Worm (Caenorhabditis elegans): Measurements from ENCODE around the gene ifd-2.
A peak's percentile ranks its signal among the peaks of the same experiment; 100 is the strongest.

The ifd-2 gene

DNA sequence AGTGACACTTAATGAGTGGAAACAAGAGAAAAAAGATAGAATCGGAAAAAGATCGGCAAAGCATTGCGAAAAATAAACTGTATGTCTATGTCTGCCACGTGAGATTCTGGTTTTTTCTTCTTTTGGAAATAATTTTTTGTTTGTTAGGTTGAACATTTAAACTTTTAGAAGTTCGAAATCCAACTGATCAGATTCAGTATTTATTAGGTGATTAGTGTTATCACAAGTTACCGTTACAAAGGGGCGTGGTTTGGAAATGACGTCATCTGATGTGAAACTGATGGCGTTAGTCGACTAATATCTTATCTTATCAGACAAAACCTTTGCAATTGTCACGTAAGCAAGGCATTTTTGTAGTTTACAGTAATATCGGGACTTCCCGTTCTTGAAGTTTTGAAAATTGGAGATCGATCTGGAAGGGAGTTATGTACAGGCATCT lies 48.6 kb upstream of the ifd-2 start (continued):
- TF ChIP-seq K12H6.12 (tag; optimal IDR thresholded peaks at IDR 0.05) (no peak), ceh-58 (GFP tag; IDR thresholded peaks at IDR 0.05) (no peak), ztf-26 (tag; optimal IDR thresholded peaks at IDR 0.05) (peak; percentile 84), dox-1 (GFP tag; IDR thresholded peaks at IDR 0.05) (no peak), die-1 (tag; optimal IDR thresholded peaks at IDR 0.05) (peak; percentile 31)

ce11 chrX:863478-863877 lies 47.7 kb upstream of the ifd-2 start, which contains the start of gene cdo-1:
TSS of gene cdo-1 (minus strand) at chrX:863578.
- TF ChIP-seq rpc-1 (optimal IDR thresholded peaks at IDR 0.05), result no peak
- no peak for TF ChIP-seq rpc-1 (tag; optimal IDR thresholded peaks at IDR 0.05)
- no peak for TF ChIP-seq Y79H2A.3 (GFP tag; conservative IDR thresholded peaks at IDR 0.05)
- no peak for TF ChIP-seq lsl-1 (GFP tag; optimal IDR thresholded peaks at IDR 0.05)
- TF ChIP-seq him-1 (tag; optimal IDR thresholded peaks at IDR 0.05), result no peak
- no peak for TF ChIP-seq hsf-1 (GFP tag; IDR thresholded peaks at IDR 0.05)
- no peak for TF ChIP-seq nhr-80 (tag; optimal IDR thresholded peaks at IDR 0.05)
- TF ChIP-seq nhr-27 (tag; optimal IDR thresholded peaks at IDR 0.05), result no peak
- no peak for TF ChIP-seq bed-1 (GFP tag; IDR thresholded peaks at IDR 0.05)
- no peak for TF ChIP-seq attf-3 (GFP tag; conservative IDR thresholded peaks at IDR 0.05)
- no peak for TF ChIP-seq mel-28 (tag; optimal IDR thresholded peaks at IDR 0.05; ENCODE audit: borderline replicate concordance)
- no peak for TF ChIP-seq hlh-26 (GFP tag; conservative IDR thresholded peaks at IDR 0.05)
- no peak for TF ChIP-seq F57A8.1 (GFP tag; optimal IDR thresholded peaks at IDR 0.05)
- TF ChIP-seq aptf-3 (GFP tag; IDR thresholded peaks at IDR 0.05), result no peak
- TF ChIP-seq F57C9.4 (tag; optimal IDR thresholded peaks at IDR 0.05), result no peak
- no peak for TF ChIP-seq nfyb-1 (GFP tag; IDR thresholded peaks at IDR 0.05)
- TF ChIP-seq aptf-2 (GFP tag; conservative IDR thresholded peaks at IDR 0.05), result no peak
- TF ChIP-seq nfya-2 (GFP tag; IDR thresholded peaks at IDR 0.05), result no peak
- no peak for TF ChIP-seq somi-1 (GFP tag; optimal IDR thresholded peaks at IDR 0.05)

- TF ChIP-seq ceh-91 (GFP tag; IDR thresholded peaks at IDR 0.05) (no peak), hlh-26 (GFP tag; conservative IDR thresholded peaks at IDR 0.05) (no peak), zim-3 (tag; optimal IDR thresholded peaks at IDR 0.05) (no peak), chd-7 (tag; optimal IDR thresholded peaks at IDR 0.05) (no peak), nfya-1 (tag; optimal IDR thresholded peaks at IDR 0.05; ENCODE audit: borderline replicate concordance, insufficient read depth) (no peak), ztf-25 (GFP tag; IDR thresholded peaks at IDR 0.05) (no peak), him-1 (tag; optimal IDR thresholded peaks at IDR 0.05) (no peak), hrde-1 (tag; optimal IDR thresholded peaks at IDR 0.05; ENCODE audit: borderline replicate concordance) (no peak), ceh-58 (GFP tag; IDR thresholded peaks at IDR 0.05) (no peak), nhr-90 (tag; optimal IDR thresholded peaks at IDR 0.05) (no peak), ceh-79 (tag; optimal IDR thresholded peaks at IDR 0.05) (no peak), pha-4 (tag; optimal IDR thresholded peaks at IDR 0.05) (no peak), dox-1 (GFP tag; IDR thresholded peaks at IDR 0.05) (no peak), mcd-1 (GFP tag; IDR thresholded peaks at IDR 0.05) (no peak), egl-18 (GFP tag; IDR thresholded peaks at IDR 0.05) (no peak), B0336.3 (GFP tag; IDR thresholded peaks at IDR 0.05) (no peak), attf-6 (GFP tag; IDR thresholded peaks at IDR 0.05) (no peak), unc-130 (GFP tag; optimal IDR thresholded peaks at IDR 0.05) (no peak), ccch-3 (GFP tag; optimal IDR thresholded peaks at IDR 0.05) (no peak)
Measured at ce11 chrX:861378-861777, 45.6 kb upstream of the ifd-2 start.

All from whole organism, young adult.